Fruit fly (Drosophila melanogaster) Kc167 (cell line): ENCODE data around the gene Orct2.

Source experiments
- Myc ChIP-seq: fragments of >200 bp; optimal IDR thresholded peaks from 2 replicates; lab custom pipeline; 2017; ENCODE audit warnings: missing external identifiers
- psq ChIP-seq: fragments of >200 bp; optimal IDR thresholded peaks from 2 replicates; lab custom pipeline; 2017; ENCODE audit warnings: missing external identifiers

DNA sequence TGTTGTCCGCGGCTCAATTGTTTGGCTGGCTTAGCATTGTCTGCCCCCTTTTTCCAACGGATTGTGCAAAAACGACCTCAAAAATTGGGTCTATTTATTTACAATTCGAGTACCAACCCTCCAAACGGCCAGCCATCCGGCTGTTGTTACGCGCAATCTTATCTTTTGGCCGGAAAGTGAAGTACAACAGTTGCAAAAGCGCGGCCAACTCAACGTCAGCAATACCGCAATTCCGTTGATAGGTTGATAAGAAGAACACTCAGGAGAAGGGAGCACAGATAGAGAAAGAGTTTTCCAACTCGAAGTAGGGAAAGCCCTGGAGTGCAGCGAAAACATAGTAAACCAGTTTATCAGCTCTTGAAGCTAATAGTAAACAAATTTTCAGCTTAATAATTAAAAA is 24.1 kb downstream of the Orct2 start:
- TF ChIP-seq Myc (lab: Kevin White, UChicago), result no peak
- no peak for TF ChIP-seq psq (lab: Kevin White, UChicago)
